Worm (Caenorhabditis elegans): ENCODE data around the gene ZK669.5.

ZK669.5 gene

DNA sequence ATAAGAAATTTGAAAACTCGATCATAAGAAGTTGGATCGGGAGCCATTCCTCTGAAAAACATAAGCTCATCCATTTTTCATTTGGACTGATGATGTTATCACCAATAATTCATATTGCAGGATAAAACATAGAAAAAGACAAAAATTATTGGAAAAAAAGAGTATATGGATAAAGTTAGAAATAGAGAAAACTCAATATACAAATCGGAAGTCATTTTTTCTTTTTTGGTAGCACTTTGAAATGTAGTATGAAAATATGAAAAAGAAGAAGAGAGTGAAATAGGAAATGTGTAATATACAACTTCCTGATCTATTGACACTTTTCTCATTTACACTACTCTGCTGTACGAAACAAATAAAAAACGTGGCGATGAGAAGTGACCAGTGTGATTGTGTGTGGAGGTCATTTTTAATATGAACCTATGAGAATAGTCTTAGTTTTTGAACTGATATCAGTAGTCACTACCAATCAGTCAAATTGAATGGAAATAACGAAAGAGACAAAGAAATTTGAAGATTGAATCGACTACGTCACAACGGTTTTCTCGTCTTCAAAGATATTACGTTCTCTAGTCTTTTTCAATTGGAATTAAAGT is at the start of gene ZK669.5:
Gene ZK669.5 (minus strand): TSS at position 51 of the 596 bp plus-strand sequence.
- TF ChIP-seq dao-5 (tag; optimal IDR thresholded peaks at IDR 0.05) (no peak), W03F9.2 (tag; optimal IDR thresholded peaks at IDR 0.05) (no peak), him-1 (tag; optimal IDR thresholded peaks at IDR 0.05) (no peak)

DNA sequence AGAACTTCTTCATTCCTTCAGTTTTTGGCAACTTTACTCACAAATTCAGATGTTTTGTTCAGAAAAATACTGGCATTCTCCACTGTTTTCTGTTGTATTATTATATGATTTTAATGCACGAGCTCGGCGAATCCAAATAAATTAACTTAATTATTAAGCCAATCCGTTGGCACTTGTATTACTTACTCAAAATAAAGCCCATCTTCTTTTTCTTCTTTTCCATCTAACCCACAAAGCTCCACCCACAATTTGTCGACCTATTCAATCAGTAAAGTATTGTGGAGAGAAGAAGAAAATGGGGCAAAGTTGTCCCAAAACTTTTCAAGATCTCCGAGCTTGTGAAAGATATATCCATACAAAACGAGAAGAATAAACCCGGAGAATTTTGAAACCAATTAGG is 44.6 kb upstream of the ZK669.5 start:
- TF ChIP-seq W03F9.2 (tag; optimal IDR thresholded peaks at IDR 0.05) (no peak), him-1 (tag; optimal IDR thresholded peaks at IDR 0.05) (no peak), dao-5 (tag; optimal IDR thresholded peaks at IDR 0.05) (no peak)

- no peak for TF ChIP-seq W03F9.2 (tag; optimal IDR thresholded peaks at IDR 0.05)
- TF ChIP-seq dao-5 (tag; optimal IDR thresholded peaks at IDR 0.05), result no peak
- no peak for TF ChIP-seq him-1 (tag; optimal IDR thresholded peaks at IDR 0.05)
Measured at ce11 chrII:7990192-7990591, 43.5 kb upstream of the ZK669.5 start.

DNA sequence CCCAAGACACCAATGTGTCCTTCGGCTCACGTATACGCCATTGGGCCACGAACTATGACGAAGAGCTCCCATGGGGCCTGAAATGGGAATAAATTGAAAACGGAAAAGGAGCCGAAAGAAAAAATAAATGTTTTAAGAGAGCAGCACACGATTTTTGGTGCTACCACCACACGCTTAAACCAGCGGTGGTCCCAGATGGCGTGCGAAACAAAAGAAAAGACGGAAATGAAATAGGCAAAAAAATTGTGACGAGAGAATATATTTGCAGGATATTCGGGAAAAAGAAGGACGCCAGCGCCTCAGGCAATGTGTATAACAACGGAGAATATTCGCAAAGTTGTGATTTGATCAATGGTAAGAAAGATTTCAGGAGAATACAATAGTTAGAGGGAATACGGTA is 40.2 kb upstream of the ZK669.5 start:
- TF ChIP-seq W03F9.2 (tag; optimal IDR thresholded peaks at IDR 0.05) (no peak), him-1 (tag; optimal IDR thresholded peaks at IDR 0.05) (no peak), dao-5 (tag; optimal IDR thresholded peaks at IDR 0.05) (no peak)

DNA sequence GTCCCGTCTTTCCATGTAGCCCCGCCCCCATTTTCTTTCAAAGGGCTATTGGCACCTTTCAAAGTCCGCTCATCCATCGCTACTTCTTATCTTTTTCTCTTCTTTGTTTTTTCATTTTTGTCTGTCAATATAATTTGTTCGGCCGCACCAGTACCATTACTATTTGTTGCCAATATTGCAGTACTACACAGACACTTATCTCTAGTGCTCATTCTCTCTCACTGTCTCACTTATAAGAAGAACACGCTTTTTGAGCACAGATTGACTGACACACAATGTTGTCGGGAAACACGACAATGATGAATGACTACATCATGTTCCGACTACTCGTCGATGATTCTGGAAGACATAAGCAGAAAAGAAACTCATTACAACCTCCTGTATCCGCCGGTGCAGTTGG is 38.3 kb upstream of the ZK669.5 start:
- TF ChIP-seq him-1 (tag; optimal IDR thresholded peaks at IDR 0.05) (no peak), dao-5 (tag; optimal IDR thresholded peaks at IDR 0.05) (no peak), W03F9.2 (tag; optimal IDR thresholded peaks at IDR 0.05) (no peak)

DNA sequence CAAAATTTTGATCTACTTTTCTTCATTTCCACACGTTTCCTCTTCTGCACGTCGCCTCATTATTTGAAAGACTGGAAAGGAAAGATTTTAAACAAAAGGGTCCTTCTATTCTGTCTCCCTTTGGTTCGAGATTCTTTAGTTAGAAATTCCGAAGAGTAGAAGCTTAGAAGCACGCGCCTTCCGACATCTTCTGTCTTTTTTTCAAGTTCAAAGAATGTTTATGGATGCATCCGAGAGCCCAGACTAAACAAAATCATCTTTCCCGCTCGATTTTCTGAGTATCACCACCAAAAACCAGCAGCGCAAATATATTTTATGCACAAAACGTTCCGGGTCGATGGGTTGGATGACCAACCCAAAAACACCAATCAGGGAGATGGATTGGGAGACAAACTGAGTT is 37.4 kb upstream of the ZK669.5 start:
- TF ChIP-seq dao-5 (tag; optimal IDR thresholded peaks at IDR 0.05) (no peak), W03F9.2 (tag; optimal IDR thresholded peaks at IDR 0.05) (no peak), him-1 (tag; optimal IDR thresholded peaks at IDR 0.05) (no peak)

ce11 chrII:7983454-7983853 is 36.8 kb upstream of the ZK669.5 start:
- no peak for TF ChIP-seq dao-5 (tag; optimal IDR thresholded peaks at IDR 0.05)
- TF ChIP-seq him-1 (tag; optimal IDR thresholded peaks at IDR 0.05), result no peak
- no peak for TF ChIP-seq W03F9.2 (tag; optimal IDR thresholded peaks at IDR 0.05)

DNA sequence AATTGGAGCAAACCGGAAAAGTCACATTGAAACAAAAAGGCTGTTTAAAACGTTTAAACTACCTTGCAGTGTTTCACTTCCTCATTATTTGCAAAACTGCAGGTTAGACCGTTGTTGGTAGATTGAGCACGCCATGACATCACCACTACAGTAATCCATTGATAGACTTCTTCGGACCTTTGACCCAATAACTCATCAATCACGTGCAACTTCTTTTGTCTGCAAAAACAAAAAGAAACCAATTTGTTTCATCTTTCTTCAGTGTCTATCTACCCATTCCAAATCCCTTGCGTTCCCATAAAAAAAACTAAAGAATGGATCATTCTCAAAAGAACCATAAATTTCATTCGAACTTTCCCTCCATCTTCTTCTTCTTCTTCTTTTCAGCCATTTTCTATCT is 34.4 kb upstream of the ZK669.5 start:
- TF ChIP-seq W03F9.2 (tag; optimal IDR thresholded peaks at IDR 0.05) (no peak), dao-5 (tag; optimal IDR thresholded peaks at IDR 0.05) (no peak), him-1 (tag; optimal IDR thresholded peaks at IDR 0.05) (no peak)

DNA sequence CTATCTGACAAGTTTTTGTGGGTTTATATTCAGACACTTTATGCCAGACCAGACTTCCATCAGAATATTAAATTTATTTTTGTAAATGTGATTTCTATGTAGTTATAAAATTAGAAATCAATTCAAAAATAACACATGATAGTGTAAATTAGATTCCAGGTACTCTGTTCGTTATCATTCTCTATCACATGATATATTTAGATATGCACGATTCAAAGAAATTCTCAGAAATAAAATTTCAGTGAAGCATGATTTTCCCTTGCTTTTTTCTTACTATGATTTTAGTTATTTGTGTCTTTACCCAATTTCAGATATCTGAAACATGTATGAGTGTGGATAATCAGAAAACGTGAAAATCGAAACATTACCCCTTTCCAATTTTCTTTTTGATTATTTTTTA is 30.8 kb upstream of the ZK669.5 start:
- TF ChIP-seq him-1 (tag; optimal IDR thresholded peaks at IDR 0.05) (no peak), W03F9.2 (tag; optimal IDR thresholded peaks at IDR 0.05) (no peak), dao-5 (tag; optimal IDR thresholded peaks at IDR 0.05) (no peak)

ce11 chrII:7976308-7976707 is 29.6 kb upstream of the ZK669.5 start, which contains the start of gene DH11.5:
TSS of gene DH11.5 (plus strand) at chrII:7976608.
- TF ChIP-seq W03F9.2 (tag; optimal IDR thresholded peaks at IDR 0.05) (no peak), dao-5 (tag; optimal IDR thresholded peaks at IDR 0.05) (no peak), him-1 (tag; optimal IDR thresholded peaks at IDR 0.05) (no peak)

ce11 chrII:7974189-7974823 is 27.6 kb upstream of the ZK669.5 start:
- no peak for TF ChIP-seq W03F9.2 (tag; optimal IDR thresholded peaks at IDR 0.05)
- no peak for TF ChIP-seq him-1 (tag; optimal IDR thresholded peaks at IDR 0.05)
- TF ChIP-seq dao-5 (tag; optimal IDR thresholded peaks at IDR 0.05), result no peak

- no peak for TF ChIP-seq dao-5 (tag; optimal IDR thresholded peaks at IDR 0.05)
Measured at ce11 chrII:7968393-7968792, 21.7 kb upstream of the ZK669.5 start.

- no peak for TF ChIP-seq him-1 (tag; optimal IDR thresholded peaks at IDR 0.05)
- no peak for TF ChIP-seq W03F9.2 (tag; optimal IDR thresholded peaks at IDR 0.05)
- TF ChIP-seq dao-5 (tag; optimal IDR thresholded peaks at IDR 0.05), result no peak
Measured at ce11 chrII:7962181-7962580, 15.5 kb upstream of the ZK669.5 start.

ce11 chrII:7958544-7958943 is 11.9 kb upstream of the ZK669.5 start, which contains the start of gene C04H4.1:
TSS of gene C04H4.1 (plus strand) at chrII:7958844.
- no peak for TF ChIP-seq dao-5 (tag; optimal IDR thresholded peaks at IDR 0.05)
- TF ChIP-seq W03F9.2 (tag; optimal IDR thresholded peaks at IDR 0.05), result no peak
- no peak for TF ChIP-seq him-1 (tag; optimal IDR thresholded peaks at IDR 0.05)

ce11 chrII:7955548-7955947 is 8.9 kb upstream of the ZK669.5 start:
- TF ChIP-seq dao-5 (tag; optimal IDR thresholded peaks at IDR 0.05), result no peak
- TF ChIP-seq W03F9.2 (tag; optimal IDR thresholded peaks at IDR 0.05), result no peak
- no peak for TF ChIP-seq him-1 (tag; optimal IDR thresholded peaks at IDR 0.05)
